Fruit fly (Drosophila melanogaster) whole organism, prepupa: ENCODE data around the gene bwa.

Source experiments
- CG10669 ChIP-seq: fragments of 200-800 bp; sonication (Bioruptor generic); optimal IDR thresholded peaks from 3 replicates; lab custom pipeline; 2018; ENCODE audit warnings: missing biosample characterization, mild to moderate bottlenecking, missing genetic modification characterization, moderate library complexity
- CG11902 ChIP-seq: fragments of 200-800 bp; sonication (Bioruptor generic); optimal IDR thresholded peaks from 3 replicates; lab custom pipeline; 2016; ENCODE audit warnings: missing biosample characterization, missing genetic modification characterization
- CG1621 ChIP-seq: fragments of 200-800 bp; sonication (Bioruptor generic); optimal IDR thresholded peaks from 3 replicates; lab custom pipeline; 2018; ENCODE audit warnings: missing biosample characterization, mild to moderate bottlenecking, missing genetic modification characterization
- CG16779 ChIP-seq: fragments of 200-800 bp; sonication (Bioruptor generic); optimal IDR thresholded peaks from 3 replicates; lab custom pipeline; 2017; ENCODE audit warnings: missing biosample characterization, mild to moderate bottlenecking, missing genetic modification characterization
- CG34406 ChIP-seq: fragments of 200-800 bp; sonication (Bioruptor generic); optimal IDR thresholded peaks from 3 replicates; lab custom pipeline; 2016; ENCODE audit warnings: missing biosample characterization, missing genetic modification characterization
- CG4318 ChIP-seq: fragments of 200-800 bp; sonication (Bioruptor generic); optimal IDR thresholded peaks from 3 replicates; lab custom pipeline; 2017; ENCODE audit warnings: missing biosample characterization, mild to moderate bottlenecking, missing genetic modification characterization
- CG6163 ChIP-seq: fragments of 200-800 bp; sonication (Bioruptor generic); IDR thresholded peaks from 3 replicates; pipeline ENCODE4 v1.3.6; 2022; ENCODE audit warnings: missing biosample characterization, missing genetic modification characterization
- CG6792 ChIP-seq: fragments of 200-800 bp; sonication (Bioruptor generic); optimal IDR thresholded peaks from 3 replicates; lab custom pipeline; 2016; ENCODE audit warnings: missing biosample characterization, missing genetic modification characterization
- CG6808 ChIP-seq: fragments of 200-800 bp; sonication (Bioruptor generic); optimal IDR thresholded peaks from 3 replicates; lab custom pipeline; 2017; ENCODE audit warnings: missing biosample characterization, missing genetic modification characterization, mild to moderate bottlenecking, moderate library complexity, missing genetic modification reagents
- CG6854 ChIP-seq: fragments of 200-800 bp; sonication (Bioruptor generic); optimal IDR thresholded peaks from 2 replicates; lab custom pipeline; 2017; ENCODE audit warnings: missing biosample characterization, mild to moderate bottlenecking, missing genetic modification characterization
- CG7368 ChIP-seq: fragments of 200-800 bp; sonication (Bioruptor generic); optimal IDR thresholded peaks from 3 replicates; lab custom pipeline; 2016; ENCODE audit warnings: missing biosample characterization, missing genetic modification characterization
- CG8319 ChIP-seq: fragments of 200-800 bp; sonication (Bioruptor generic); optimal IDR thresholded peaks from 3 replicates; lab custom pipeline; 2016; ENCODE audit warnings: missing biosample characterization, missing genetic modification characterization
- Eip75B ChIP-seq: fragments of 200-800 bp; sonication (Bioruptor generic); optimal IDR thresholded peaks from 3 replicates; lab custom pipeline; 2016; ENCODE audit warnings: missing biosample characterization, missing genetic modification characterization
- Eip78C ChIP-seq: fragments of 200-800 bp; sonication (Bioruptor generic); peaks from one replicate; lab custom pipeline; 2016; ENCODE audit warnings: missing biosample characterization, missing genetic modification characterization
- Eip93F ChIP-seq: fragments of 200-800 bp; sonication (Bioruptor generic); optimal IDR thresholded peaks from 2 replicates; lab custom pipeline; 2016; ENCODE audit warnings: missing biosample characterization, mild to moderate bottlenecking, missing genetic modification characterization
- Ets21C ChIP-seq: fragments of 200-800 bp; sonication (Bioruptor generic); optimal IDR thresholded peaks from 3 replicates; lab custom pipeline; 2016; ENCODE audit warnings: missing biosample characterization, missing genetic modification characterization
- Ets96B ChIP-seq: fragments of 200-800 bp; optimal IDR thresholded peaks from 2 replicates; lab custom pipeline; 2019; ENCODE audit warnings: missing biosample characterization, mild to moderate bottlenecking, missing genetic modification characterization, moderate library complexity
- Hr38 ChIP-seq: sonication (Bioruptor generic); optimal IDR thresholded peaks from 2 replicates; lab custom pipeline; 2016; ENCODE audit warnings: missing biosample characterization, missing genetic modification characterization
- Hr39 ChIP-seq: fragments of 200-800 bp; sonication (Bioruptor generic); optimal IDR thresholded peaks from 2 replicates; lab custom pipeline; 2016; ENCODE audit warnings: missing biosample characterization, missing genetic modification characterization
- Met ChIP-seq: fragments of 200-800 bp; sonication (Bioruptor generic); optimal IDR thresholded peaks from 3 replicates; lab custom pipeline; 2016; ENCODE audit warnings: missing biosample characterization, missing genetic modification characterization
- OdsH ChIP-seq: fragments of 200-800 bp; sonication (Bioruptor generic); optimal IDR thresholded peaks from 3 replicates; lab custom pipeline; 2016; ENCODE audit warnings: missing biosample characterization, missing genetic modification characterization
- Sox102F ChIP-seq: fragments of 200-800 bp; sonication (Bioruptor generic); optimal IDR thresholded peaks from 2 replicates; lab custom pipeline; 2016; ENCODE audit warnings: missing biosample characterization, mild to moderate bottlenecking, missing genetic modification characterization
- Sox14 ChIP-seq: fragments of 200-800 bp; sonication (Bioruptor generic); optimal IDR thresholded peaks from 3 replicates; lab custom pipeline; 2016; ENCODE audit warnings: missing biosample characterization, missing genetic modification characterization
- acj6 ChIP-seq: fragments of 200-800 bp; sonication (Bioruptor generic); optimal IDR thresholded peaks from 3 replicates; lab custom pipeline; 2016; ENCODE audit warnings: missing biosample characterization, missing genetic modification characterization
- cyc ChIP-seq: fragments of 200-800 bp; sonication (Bioruptor generic); optimal IDR thresholded peaks from 3 replicates; lab custom pipeline; 2016; ENCODE audit warnings: missing biosample characterization, missing genetic modification characterization
- dac ChIP-seq: fragments of 200-800 bp; sonication (Bioruptor generic); optimal IDR thresholded peaks from 2 replicates; lab custom pipeline; 2017; ENCODE audit warnings: missing biosample characterization, mild to moderate bottlenecking, missing genetic modification characterization
- dsx ChIP-seq: fragments of 200-800 bp; optimal IDR thresholded peaks from 3 replicates; lab custom pipeline; 2019; ENCODE audit warnings: missing biosample characterization, mild to moderate bottlenecking, missing genetic modification characterization, moderate library complexity; ENCODE audit not compliant: poor library complexity, severe bottlenecking
- fd59A ChIP-seq: fragments of 200-800 bp; sonication (Bioruptor generic); optimal IDR thresholded peaks from 2 replicates; lab custom pipeline; 2017; ENCODE audit warnings: missing biosample characterization, mild to moderate bottlenecking, missing genetic modification characterization, missing genetic modification reagents
- fd85E ChIP-seq: fragments of 200-800 bp; sonication (Bioruptor generic); optimal IDR thresholded peaks from 3 replicates; lab custom pipeline; 2016; ENCODE audit warnings: missing biosample characterization, missing genetic modification characterization
- fkh ChIP-seq: fragments of 200-800 bp; sonication (Bioruptor generic); optimal IDR thresholded peaks from 3 replicates; lab custom pipeline; 2017; ENCODE audit warnings: missing biosample characterization, mild to moderate bottlenecking, missing genetic modification characterization, moderate library complexity
- lz ChIP-seq: fragments of 200-800 bp; sonication (Bioruptor generic); optimal IDR thresholded peaks from 3 replicates; lab custom pipeline; 2016; ENCODE audit warnings: missing biosample characterization, missing genetic modification characterization
- net ChIP-seq: fragments of 200-800 bp; sonication (Bioruptor generic); optimal IDR thresholded peaks from 3 replicates; lab custom pipeline; 2016; ENCODE audit warnings: missing biosample characterization, missing genetic modification characterization
- pdm3 ChIP-seq: fragments of 200-800 bp; sonication (Bioruptor generic); optimal IDR thresholded peaks from 3 replicates; lab custom pipeline; 2016; ENCODE audit warnings: missing biosample characterization, missing genetic modification characterization
- ss ChIP-seq, 2 experiments: fragments of 200-800 bp; sonication (Bioruptor generic); optimal IDR thresholded peaks; 2 replicates in 1 of 2; 3 replicates in 1 of 2; lab custom pipeline; 2017 to 2018; ENCODE audit warnings: mild to moderate bottlenecking in 2 of 2, missing biosample characterization in 2 of 2, missing genetic modification characterization in 2 of 2, moderate library complexity in 1 of 2
- topi ChIP-seq: fragments of 200-800 bp; sonication (Bioruptor generic); optimal IDR thresholded peaks from 3 replicates; lab custom pipeline; 2016; ENCODE audit warnings: missing biosample characterization, missing genetic modification characterization
- vri ChIP-seq: fragments of 200-800 bp; sonication (Bioruptor generic); optimal IDR thresholded peaks from 3 replicates; lab custom pipeline; 2016; ENCODE audit warnings: missing biosample characterization, mild to moderate bottlenecking, missing genetic modification characterization

Gene bwa

dm6 chr2L:20061018-20061657, 5.1 kb upstream of the bwa start, which contains the start of the genes barr and lok (continued):
- no peak for TF ChIP-seq CG10669
- no peak for TF ChIP-seq Eip75B (GFP tag; lab: Kevin White, UChicago)
- TF ChIP-seq CG34406 (GFP tag; lab: Kevin White, UChicago), result peak; percentile 14
- no peak for TF ChIP-seq Hr38 (GFP tag; lab: Kevin White, UChicago)
- peak; percentile 71 for TF ChIP-seq lz
- TF ChIP-seq topi (GFP tag; lab: Kevin White, UChicago), result peak; percentile 47
- TF ChIP-seq fd59A (GFP tag; lab: Kevin White, UChicago), result peak; percentile 31
- peak; percentile 38 for TF ChIP-seq CG8319 (GFP tag; lab: Kevin White, UChicago)
- peak; percentile 41 for TF ChIP-seq Ets21C (GFP tag; lab: Kevin White, UChicago)

- TF ChIP-seq Hr39 (no peak), net (GFP tag; lab: Kevin White, UChicago) (no peak), Eip78C (GFP tag; lab: Kevin White, UChicago) (peak; percentile 42), CG7368 (no peak)
- TF ChIP-seq, all 60 proteins: peak for 1
Observed at dm6 chr2L:20065516-20065915, 675 bp upstream of the bwa start, which contains the start of gene vls. Gene vls (minus strand): TSS chr2L:20065679.

dm6 chr2L:20067928-20068327, 1.7 kb downstream of the bwa start:
- TF ChIP-seq vri, result peak; percentile 51
- TF ChIP-seq fkh (GFP tag; lab: Kevin White, UChicago), result no peak
- TF ChIP-seq CG6854 (GFP tag; lab: Kevin White, UChicago), result no peak
- TF ChIP-seq CG1621 (tag; lab: Kevin White, UChicago), result no peak
- TF ChIP-seq Sox14 (GFP tag; lab: Kevin White, UChicago), result peak; percentile 4
- no peak for TF ChIP-seq Sox102F (GFP tag; lab: Kevin White, UChicago)
- peak; percentile 7 for TF ChIP-seq Eip78C (GFP tag; lab: Kevin White, UChicago)
- no peak for TF ChIP-seq pdm3
- peak; percentile 34 for TF ChIP-seq dsx (GFP tag; lab: Kevin White, UChicago)
- no peak for TF ChIP-seq fd85E (GFP tag; lab: Kevin White, UChicago)
- TF ChIP-seq Eip93F, result peak; percentile 6
- TF ChIP-seq ss (GFP tag; optimal IDR thresholded peaks at IDR 0.05; lab: Kevin White, UChicago), result no peak
- no peak for TF ChIP-seq acj6 (GFP tag; lab: Kevin White, UChicago)
- no peak for TF ChIP-seq CG11902
- TF ChIP-seq CG6808, result no peak
- TF ChIP-seq cyc (GFP tag; lab: Kevin White, UChicago), result no peak
- no peak for TF ChIP-seq CG6792 (GFP tag; lab: Kevin White, UChicago)
- TF ChIP-seq dac (GFP tag; lab: Kevin White, UChicago), result no peak
- TF ChIP-seq Ets96B (tag; lab: Kevin White, UChicago), result no peak
- TF ChIP-seq Met (GFP tag; lab: Kevin White, UChicago), result no peak
- 0 out of 3 replicates have a peak, but pooled peaks have one; percentile 6 for TF ChIP-seq CG6163 (GFP tag; lab: Robert Waterston, UW)
- no peak for TF ChIP-seq CG4318
- no peak for TF ChIP-seq CG16779 (tag; lab: Kevin White, UChicago)
- no peak for TF ChIP-seq OdsH (GFP tag; lab: Kevin White, UChicago)
